Fruit fly (Drosophila melanogaster) whole organism, pupa: Measurements from ENCODE around the gene Gyc32E.

Experiments
- CG13204 ChIP-seq: fragments of 200-800 bp; sonication (Bioruptor generic); optimal IDR thresholded peaks from 2 replicates; lab custom pipeline; 2018; ENCODE audit warnings: missing biosample characterization, mild to moderate bottlenecking, missing genetic modification characterization, moderate library complexity
- CG17806 ChIP-seq: fragments of 200-800 bp; sonication (Bioruptor generic); optimal IDR thresholded peaks from 2 replicates; lab custom pipeline; 2018; ENCODE audit warnings: missing biosample characterization, mild to moderate bottlenecking, missing genetic modification characterization, moderate library complexity
- CG32121 ChIP-seq: fragments of 200-800 bp; sonication (Bioruptor generic); IDR thresholded peaks from 2 replicates; pipeline ENCODE4 v1.3.6; 2022; ENCODE audit warnings: missing biosample characterization, missing genetic modification characterization
- CG34367 ChIP-seq: fragments of 200-800 bp; sonication (Bioruptor generic); optimal IDR thresholded peaks from 2 replicates; lab custom pipeline; 2018; ENCODE audit warnings: missing biosample characterization, mild to moderate bottlenecking, missing genetic modification characterization
- D1 ChIP-seq: fragments of 200-800 bp; sonication (Bioruptor generic); optimal IDR thresholded peaks from 2 replicates; lab custom pipeline; 2018; ENCODE audit warnings: missing biosample characterization, mild to moderate bottlenecking, missing genetic modification characterization, moderate library complexity
- EcR ChIP-seq: fragments of 200-800 bp; sonication (Bioruptor generic); optimal IDR thresholded peaks from 3 replicates; lab custom pipeline; 2019; ENCODE audit warnings: missing biosample characterization, missing genetic modification characterization, mild to moderate bottlenecking, moderate library complexity, missing genetic modification reagents
- Pif1A ChIP-seq: fragments of 200-800 bp; sonication (Bioruptor generic); optimal IDR thresholded peaks from 3 replicates; lab custom pipeline; 2016; ENCODE audit warnings: missing biosample characterization, missing genetic modification characterization
- Pif1B ChIP-seq: fragments of 200-800 bp; sonication (Bioruptor generic); optimal IDR thresholded peaks from 3 replicates; lab custom pipeline; 2016; ENCODE audit warnings: missing biosample characterization, missing genetic modification characterization
- Snoo ChIP-seq: fragments of 200-800 bp; sonication (Bioruptor generic); optimal IDR thresholded peaks from 3 replicates; lab custom pipeline; 2017; ENCODE audit warnings: missing biosample characterization, mild to moderate bottlenecking, missing genetic modification characterization, inconsistent platforms
- rn ChIP-seq: fragments of 200-800 bp; sonication (Bioruptor generic); IDR thresholded peaks from 2 replicates; pipeline ENCODE4 v1.3.6; 2022; ENCODE audit warnings: missing biosample characterization, missing genetic modification characterization

DNA sequence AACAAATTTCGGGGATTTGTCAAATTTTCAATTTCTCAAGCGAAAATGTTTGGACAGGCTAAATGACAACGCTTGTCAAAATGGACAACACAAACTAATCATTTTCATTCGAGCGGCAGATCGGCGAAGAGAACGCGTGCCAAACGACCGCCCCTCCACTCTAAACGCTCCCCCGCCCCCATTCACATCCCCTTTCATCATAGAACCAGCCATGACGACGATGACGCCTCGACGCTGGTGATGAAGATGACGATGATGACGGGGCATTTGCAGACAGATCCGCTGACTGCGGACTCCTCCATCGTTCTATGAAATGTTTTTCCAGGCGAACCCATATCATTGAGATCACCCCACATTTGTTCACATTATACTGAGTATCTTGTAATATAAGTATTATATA lies 41.3 kb upstream of the Gyc32E start:
- TF ChIP-seq Pif1A (GFP tag; lab: Kevin White, UChicago) (no peak), CG17806 (tag; lab: Kevin White, UChicago) (no peak), CG13204 (GFP tag; lab: Kevin White, UChicago) (no peak), CG34367 (tag; lab: Kevin White, UChicago) (no peak), CG32121 (GFP tag; lab: Robert Waterston, UW) (no peak), rn (GFP tag; lab: Robert Waterston, UW) (no peak), Snoo (tag; lab: Kevin White, UChicago) (no peak), Pif1B (GFP tag; lab: Kevin White, UChicago) (no peak), EcR (GFP tag; lab: Kevin White, UChicago) (no peak), D1 (tag; lab: Kevin White, UChicago) (no peak)
